Fruit fly (Drosophila melanogaster): ENCODE data around the gene Fadd.

Fadd gene

DNA sequence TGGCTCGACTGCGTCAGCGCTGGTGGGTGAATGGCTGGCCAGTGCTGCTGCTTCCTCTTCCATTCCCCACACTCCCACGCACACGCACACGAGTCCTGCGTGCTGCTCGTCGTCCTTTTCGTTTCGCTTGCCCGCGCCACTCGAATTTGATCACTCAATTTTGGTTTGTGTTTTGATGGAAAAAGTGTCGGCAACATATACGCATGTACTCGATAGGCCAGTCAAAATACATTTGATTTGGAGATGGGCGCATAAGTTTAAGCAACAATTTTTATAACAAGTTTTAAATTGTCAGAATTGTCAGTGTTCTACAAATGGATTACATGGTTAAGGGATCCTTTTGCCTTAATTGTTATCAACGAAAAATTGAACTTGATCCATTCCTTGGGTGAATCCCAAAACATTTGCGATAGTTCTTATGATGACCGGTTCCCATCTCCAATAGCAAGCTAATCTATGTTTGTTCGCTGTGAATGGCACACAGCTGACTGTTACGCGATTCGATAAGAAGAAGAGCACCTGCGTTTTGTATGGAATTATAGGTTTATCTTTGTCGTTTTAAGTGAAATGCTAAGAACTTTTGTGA lies 11.1 kb upstream of the Fadd start, which contains the start of the genes Mitofilin and mRpL35 (continued):
- TF ChIP-seq Stat92E (GFP tag; optimal IDR thresholded peaks at IDR 0.05) (no peak), Dek (tag; optimal IDR thresholded peaks at IDR 0.05) (peak; percentile 21), HLH3B (GFP tag; IDR thresholded peaks at IDR 0.05) (no peak), dmrt11E (tag; optimal IDR thresholded peaks at IDR 0.05) (peak; percentile 1), CG4360 (GFP tag; IDR thresholded peaks at IDR 0.05) (no peak), psq (GFP tag; optimal IDR thresholded peaks at IDR 0.05) (no peak), az2 (GFP tag; optimal IDR thresholded peaks at IDR 0.05) (peak; percentile 34), fd96Cb (tag; optimal IDR thresholded peaks at IDR 0.05) (no peak), CG13624 (GFP tag; optimal IDR thresholded peaks at IDR 0.05) (peak; percentile 36), Usf (GFP tag; optimal IDR thresholded peaks at IDR 0.05) (no peak), eve (GFP tag; optimal IDR thresholded peaks at IDR 0.05) (no peak), CG7372 (GFP tag; IDR thresholded peaks at IDR 0.05) (no peak), tio (GFP tag; optimal IDR thresholded peaks at IDR 0.05) (no peak), CG16815 (GFP tag; optimal IDR thresholded peaks at IDR 0.05) (peak; percentile 8), bab2 (GFP tag; optimal IDR thresholded peaks at IDR 0.05) (no peak), CG3847 (GFP tag; IDR thresholded peaks at IDR 0.05) (no peak), chn (GFP tag; optimal IDR thresholded peaks at IDR 0.05) (peak; percentile 33), Hmr (GFP tag; optimal IDR thresholded peaks at IDR 0.05) (peak; percentile 21), insv (GFP tag; optimal IDR thresholded peaks at IDR 0.05) (peak in 1 of 2 experiments; percentile 25), Trl (optimal IDR thresholded peaks at IDR 0.05) (no peak), Trl (GFP tag; optimal IDR thresholded peaks at IDR 0.05) (peak; percentile 41), pum (GFP tag; optimal IDR thresholded peaks at IDR 0.05) (peak; percentile 55), CG17612 (GFP tag; IDR thresholded peaks at IDR 0.05) (no peak), rib (GFP tag; IDR thresholded peaks at IDR 0.05) (no peak), zf30C (GFP tag; optimal IDR thresholded peaks at IDR 0.05) (no peak), sob (GFP tag; IDR thresholded peaks at IDR 0.05) (no peak), CG15696 (tag; optimal IDR thresholded peaks at IDR 0.05) (no peak), usp (GFP tag; optimal IDR thresholded peaks at IDR 0.05) (no peak), dm (GFP tag; optimal IDR thresholded peaks at IDR 0.05) (peak; percentile 50), CHES-1-like (GFP tag; optimal IDR thresholded peaks at IDR 0.05) (peak; percentile 78), pros (GFP tag; optimal IDR thresholded peaks at IDR 0.05) (no peak), HmgZ (tag; optimal IDR thresholded peaks at IDR 0.05) (peak; percentile 9), luna (GFP tag; optimal IDR thresholded peaks at IDR 0.05) (peak; percentile 56), ranshi (GFP tag; IDR thresholded peaks at IDR 0.05) (no peak), lola (GFP tag; optimal IDR thresholded peaks at IDR 0.05) (peak in 1 of 3 experiments; percentile 53), CkIIα-i1 (GFP tag; IDR thresholded peaks at IDR 0.05) (no peak), corto (GFP tag; optimal IDR thresholded peaks at IDR 0.05) (no peak), CG2129 (GFP tag; IDR thresholded peaks at IDR 0.05; ENCODE audit: partially characterized antibody) (no peak), Nf-YC (tag; optimal IDR thresholded peaks at IDR 0.05) (peak; percentile 48), CG31441 (GFP tag; IDR thresholded peaks at IDR 0.05) (no peak), CG1647 (GFP tag; optimal IDR thresholded peaks at IDR 0.05) (no peak), CG14667 (GFP tag; IDR thresholded peaks at IDR 0.05) (no peak), CG3065 (GFP tag; optimal IDR thresholded peaks at IDR 0.05) (no peak), CG30431 (GFP tag; optimal IDR thresholded peaks at IDR 0.05) (no peak), pita (GFP tag; optimal IDR thresholded peaks at IDR 0.05) (no peak), vnd (GFP tag; IDR thresholded peaks at IDR 0.05; ENCODE audit: partially characterized antibody) (peak; percentile 63), CG10979 (tag; optimal IDR thresholded peaks at IDR 0.05) (no peak), CG18599 (GFP tag; optimal IDR thresholded peaks at IDR 0.05) (no peak), chm (GFP tag; IDR thresholded peaks at IDR 0.05) (no peak), CG13775 (GFP tag; optimal IDR thresholded peaks at IDR 0.05) (peak; percentile 27), bowl (GFP tag; IDR thresholded peaks at IDR 0.05) (no peak)

All from whole organism, embryonic.